Fruit fly (Drosophila melanogaster) whole organism, embryonic: Measurements from ENCODE around the gene CG11898.

ENCODE experiments used
- C15 ChIP-seq: fragments of 200-800 bp; sonication (Bioruptor generic); IDR thresholded peaks from 3 replicates; pipeline ENCODE4 v1.3.6; 2022; ENCODE audit warnings: missing biosample characterization, missing genetic modification characterization
- CG10147 ChIP-seq: fragments of 200-800 bp; sonication (Bioruptor generic); optimal IDR thresholded peaks from 2 replicates; lab custom pipeline; 2019; ENCODE audit warnings: missing biosample characterization, mild to moderate bottlenecking, missing genetic modification characterization, moderate library complexity
- CG10565 ChIP-seq: fragments of 200-800 bp; sonication (Bioruptor generic); optimal IDR thresholded peaks from 3 replicates; lab custom pipeline; 2016; ENCODE audit warnings: missing biosample characterization, mild to moderate bottlenecking, missing genetic modification characterization
- CG11695 ChIP-seq: fragments of 200-800 bp; sonication (Bioruptor generic); IDR thresholded peaks from 3 replicates; pipeline ENCODE4 v1.3.6; 2022; ENCODE audit warnings: missing biosample characterization, missing genetic modification characterization
- CG11723 ChIP-seq: fragments of 200-800 bp; sonication (Bioruptor generic); optimal IDR thresholded peaks from 2 replicates; lab custom pipeline; 2017; ENCODE audit warnings: missing biosample characterization, mild to moderate bottlenecking, missing genetic modification characterization
- CG12236 ChIP-seq: fragments of 200-800 bp; sonication (Bioruptor generic); optimal IDR thresholded peaks from 2 replicates; lab custom pipeline; 2016; ENCODE audit warnings: missing biosample characterization, missing genetic modification characterization
- CG12659 ChIP-seq: fragments of 200-800 bp; sonication (Bioruptor generic); optimal IDR thresholded peaks from 3 replicates; lab custom pipeline; 2017; ENCODE audit warnings: mild to moderate bottlenecking, missing biosample characterization, missing genetic modification reagents, missing genetic modification characterization
- CG14441 ChIP-seq: fragments of 200-800 bp; sonication (Bioruptor generic); IDR thresholded peaks from 2 replicates; pipeline ENCODE4 v1.3.6; 2022; ENCODE audit warnings: missing biosample characterization, missing genetic modification characterization
- CG15011 ChIP-seq: fragments of 200-800 bp; sonication (Bioruptor generic); optimal IDR thresholded peaks from 3 replicates; lab custom pipeline; 2018; ENCODE audit warnings: missing biosample characterization, mild to moderate bottlenecking, missing genetic modification characterization
- CG17186 ChIP-seq: fragments of 200-800 bp; sonication (Bioruptor generic); optimal IDR thresholded peaks from 3 replicates; lab custom pipeline; 2017; ENCODE audit warnings: missing biosample characterization, missing genetic modification reagents, missing genetic modification characterization
- CG17385 ChIP-seq: fragments of 200-800 bp; sonication (Bioruptor generic); optimal IDR thresholded peaks from 3 replicates; lab custom pipeline; 2018; ENCODE audit warnings: missing biosample characterization, mild to moderate bottlenecking, missing genetic modification characterization
- CG2116 ChIP-seq: fragments of 200-800 bp; sonication (Bioruptor generic); optimal IDR thresholded peaks from 3 replicates; lab custom pipeline; 2018; ENCODE audit warnings: missing biosample characterization, mild to moderate bottlenecking, missing genetic modification characterization
- CG31388 ChIP-seq: fragments of 200-800 bp; sonication (Bioruptor generic); optimal IDR thresholded peaks from 2 replicates; lab custom pipeline; 2016; ENCODE audit warnings: missing biosample characterization, missing genetic modification characterization
- CG3163 ChIP-seq: fragments of 200-800 bp; sonication (Bioruptor generic); optimal IDR thresholded peaks from 3 replicates; lab custom pipeline; 2016; ENCODE audit warnings: missing biosample characterization, missing genetic modification characterization
- CG34224 ChIP-seq: fragments of 200-800 bp; sonication (Bioruptor generic); IDR thresholded peaks from 3 replicates; pipeline ENCODE4 v1.3.6; 2022; ENCODE audit warnings: missing biosample characterization, missing genetic modification characterization; ENCODE audit not compliant: partially characterized antibody
- CG4707 ChIP-seq: fragments of 200-800 bp; sonication (Bioruptor generic); optimal IDR thresholded peaks from 2 replicates; lab custom pipeline; 2018; ENCODE audit warnings: missing biosample characterization, mild to moderate bottlenecking, missing genetic modification characterization, moderate library complexity
- CG4854 ChIP-seq: fragments of 200-800 bp; sonication (Bioruptor generic); optimal IDR thresholded peaks from 2 replicates; lab custom pipeline; 2016; ENCODE audit warnings: missing biosample characterization, missing genetic modification characterization, inconsistent platforms
- CG7839 ChIP-seq: fragments of 200-800 bp; sonication (Bioruptor generic); optimal IDR thresholded peaks from 3 replicates; lab custom pipeline; 2018; ENCODE audit warnings: missing biosample characterization, mild to moderate bottlenecking, missing genetic modification characterization, moderate library complexity
- CG8388 ChIP-seq: fragments of 200-800 bp; sonication (Bioruptor generic); optimal IDR thresholded peaks from 2 replicates; lab custom pipeline; 2019; ENCODE audit warnings: missing biosample characterization, mild to moderate bottlenecking, missing genetic modification characterization, moderate library complexity
- CG9876 ChIP-seq: fragments of 200-800 bp; sonication (Bioruptor generic); optimal IDR thresholded peaks from 2 replicates; lab custom pipeline; 2016; ENCODE audit warnings: missing biosample characterization, missing genetic modification characterization
- Dll ChIP-seq: fragments of 200-800 bp; sonication (Bioruptor generic); IDR thresholded peaks from 4 replicates; pipeline ENCODE4 v1.3.6; 2022; ENCODE audit warnings: missing biosample characterization, missing genetic modification characterization; ENCODE audit not compliant: partially characterized antibody
- Ets65A ChIP-seq: fragments of 200-800 bp; sonication (Bioruptor generic); peaks from one replicate; lab custom pipeline; 2016; ENCODE audit warnings: missing biosample characterization, missing genetic modification characterization
- GATAe ChIP-seq: fragments of 200-800 bp; sonication (Bioruptor generic); conservative IDR thresholded peaks from 2 replicates; pipeline ENCODE4 v1.3.6; 2022; ENCODE audit warnings: missing biosample characterization, missing genetic modification characterization
- NFAT ChIP-seq: fragments of 200-800 bp; sonication (Bioruptor generic); IDR thresholded peaks from 2 replicates; pipeline ENCODE4 v1.3.6; 2022; ENCODE audit warnings: missing biosample characterization, missing genetic modification characterization
- NK7.1 ChIP-seq: fragments of 200-800 bp; sonication (Bioruptor generic); optimal IDR thresholded peaks from 3 replicates; lab custom pipeline; 2016; ENCODE audit warnings: missing biosample characterization, missing genetic modification characterization
- Nf-YB ChIP-seq: fragments of 200-800 bp; sonication (Bioruptor generic); optimal IDR thresholded peaks from 3 replicates; lab custom pipeline; 2019; ENCODE audit warnings: missing biosample characterization, mild to moderate bottlenecking, missing genetic modification characterization, moderate library complexity
- PHDP ChIP-seq: fragments of 200-800 bp; sonication (Bioruptor generic); optimal IDR thresholded peaks from 3 replicates; lab custom pipeline; 2018; ENCODE audit warnings: missing biosample characterization, mild to moderate bottlenecking, missing genetic modification characterization, moderate library complexity
- Rfx ChIP-seq: fragments of 200-800 bp; sonication (Bioruptor generic); IDR thresholded peaks from 2 replicates; pipeline ENCODE4 v1.3.6; 2022; ENCODE audit warnings: missing biosample characterization, missing genetic modification characterization
- Six4 ChIP-seq: fragments of 200-800 bp; sonication (Bioruptor generic); optimal IDR thresholded peaks from 2 replicates; lab custom pipeline; 2016; ENCODE audit warnings: missing biosample characterization, missing genetic modification characterization
- Xbp1 ChIP-seq: fragments of 200-800 bp; sonication (Bioruptor generic); optimal IDR thresholded peaks from 3 replicates; lab custom pipeline; 2016; ENCODE audit warnings: missing biosample characterization, mild to moderate bottlenecking, missing genetic modification characterization
- aop ChIP-seq: fragments of 200-800 bp; sonication (Bioruptor generic); IDR thresholded peaks from 2 replicates; pipeline ENCODE4 v1.3.6; 2022; ENCODE audit warnings: missing biosample characterization, missing genetic modification characterization
- dan ChIP-seq: fragments of 200-800 bp; sonication (Bioruptor generic); IDR thresholded peaks from 2 replicates; pipeline ENCODE4 v1.3.6; 2022; ENCODE audit warnings: missing biosample characterization, missing genetic modification characterization
- ems ChIP-seq: fragments of 200-800 bp; sonication (Bioruptor generic); optimal IDR thresholded peaks from 3 replicates; lab custom pipeline; 2016; ENCODE audit warnings: missing biosample characterization, missing genetic modification characterization
- fd3F ChIP-seq: fragments of 200-800 bp; sonication (Bioruptor generic); optimal IDR thresholded peaks from 2 replicates; lab custom pipeline; 2018; ENCODE audit warnings: missing biosample characterization, mild to moderate bottlenecking, missing genetic modification characterization, moderate library complexity
- fd96Cb ChIP-seq: fragments of 200-800 bp; sonication (Bioruptor generic); optimal IDR thresholded peaks from 2 replicates; lab custom pipeline; 2018; ENCODE audit warnings: missing biosample characterization, mild to moderate bottlenecking, missing genetic modification characterization, moderate library complexity
- ftz-f1 ChIP-seq: fragments of 200-800 bp; sonication (Bioruptor generic); optimal IDR thresholded peaks from 2 replicates; lab custom pipeline; 2016; ENCODE audit warnings: missing biosample characterization, missing genetic modification characterization
- gem ChIP-seq: fragments of 200-800 bp; sonication (Bioruptor generic); optimal IDR thresholded peaks from 2 replicates; lab custom pipeline; 2019; ENCODE audit warnings: missing biosample characterization, mild to moderate bottlenecking, missing genetic modification characterization, moderate library complexity
- hth ChIP-seq: fragments of >200 bp; optimal IDR thresholded peaks from 2 replicates; lab custom pipeline; 2017; ENCODE audit warnings: inconsistent platforms
- ind ChIP-seq: fragments of 200-800 bp; sonication (Bioruptor generic); optimal IDR thresholded peaks from 3 replicates; lab custom pipeline; 2016; ENCODE audit warnings: missing biosample characterization, missing genetic modification characterization
- lilli ChIP-seq: fragments of 200-800 bp; sonication (Bioruptor generic); optimal IDR thresholded peaks from 3 replicates; lab custom pipeline; 2016; ENCODE audit warnings: missing biosample characterization, missing genetic modification characterization
- onecut ChIP-seq: fragments of 200-800 bp; sonication (Bioruptor generic); IDR thresholded peaks from 2 replicates; pipeline ENCODE4 v1.3.6; 2022; ENCODE audit warnings: missing biosample characterization, missing genetic modification characterization
- peb ChIP-seq: fragments of 200-800 bp; sonication (Bioruptor generic); IDR thresholded peaks from 2 replicates; pipeline ENCODE4 v1.3.6; 2022; ENCODE audit warnings: missing biosample characterization, missing genetic modification characterization
- phol ChIP-seq: fragments of 200-800 bp; sonication (Bioruptor generic); optimal IDR thresholded peaks from 3 replicates; lab custom pipeline; 2018; ENCODE audit warnings: missing biosample characterization, mild to moderate bottlenecking, missing genetic modification characterization, moderate library complexity
- repo ChIP-seq: fragments of 200-800 bp; sonication (Bioruptor generic); optimal IDR thresholded peaks from 2 replicates; lab custom pipeline; 2016; ENCODE audit warnings: missing biosample characterization, missing genetic modification characterization
- ro ChIP-seq: fragments of 200-800 bp; sonication (Bioruptor generic); IDR thresholded peaks from 2 replicates; pipeline ENCODE4 v1.3.6; 2022; ENCODE audit warnings: missing biosample characterization, missing genetic modification characterization
- row ChIP-seq: fragments of 200-800 bp; sonication (Bioruptor generic); IDR thresholded peaks from 3 replicates; pipeline ENCODE4 v1.3.6; 2022; ENCODE audit warnings: missing biosample characterization, missing genetic modification characterization
- tna ChIP-seq: fragments of 200-800 bp; sonication (Bioruptor generic); IDR thresholded peaks from 2 replicates; pipeline ENCODE4 v1.3.6; 2022; ENCODE audit warnings: missing biosample characterization, missing genetic modification characterization; ENCODE audit not compliant: partially characterized antibody
- tx ChIP-seq: fragments of 200-800 bp; sonication (Bioruptor generic); optimal IDR thresholded peaks from 2 replicates; lab custom pipeline; 2016; ENCODE audit warnings: missing biosample characterization, missing genetic modification characterization
- zf30C ChIP-seq: fragments of 200-800 bp; sonication (Bioruptor generic); optimal IDR thresholded peaks from 3 replicates; lab custom pipeline; 2018; ENCODE audit warnings: missing biosample characterization, mild to moderate bottlenecking, missing genetic modification characterization

The CG11898 gene

DNA sequence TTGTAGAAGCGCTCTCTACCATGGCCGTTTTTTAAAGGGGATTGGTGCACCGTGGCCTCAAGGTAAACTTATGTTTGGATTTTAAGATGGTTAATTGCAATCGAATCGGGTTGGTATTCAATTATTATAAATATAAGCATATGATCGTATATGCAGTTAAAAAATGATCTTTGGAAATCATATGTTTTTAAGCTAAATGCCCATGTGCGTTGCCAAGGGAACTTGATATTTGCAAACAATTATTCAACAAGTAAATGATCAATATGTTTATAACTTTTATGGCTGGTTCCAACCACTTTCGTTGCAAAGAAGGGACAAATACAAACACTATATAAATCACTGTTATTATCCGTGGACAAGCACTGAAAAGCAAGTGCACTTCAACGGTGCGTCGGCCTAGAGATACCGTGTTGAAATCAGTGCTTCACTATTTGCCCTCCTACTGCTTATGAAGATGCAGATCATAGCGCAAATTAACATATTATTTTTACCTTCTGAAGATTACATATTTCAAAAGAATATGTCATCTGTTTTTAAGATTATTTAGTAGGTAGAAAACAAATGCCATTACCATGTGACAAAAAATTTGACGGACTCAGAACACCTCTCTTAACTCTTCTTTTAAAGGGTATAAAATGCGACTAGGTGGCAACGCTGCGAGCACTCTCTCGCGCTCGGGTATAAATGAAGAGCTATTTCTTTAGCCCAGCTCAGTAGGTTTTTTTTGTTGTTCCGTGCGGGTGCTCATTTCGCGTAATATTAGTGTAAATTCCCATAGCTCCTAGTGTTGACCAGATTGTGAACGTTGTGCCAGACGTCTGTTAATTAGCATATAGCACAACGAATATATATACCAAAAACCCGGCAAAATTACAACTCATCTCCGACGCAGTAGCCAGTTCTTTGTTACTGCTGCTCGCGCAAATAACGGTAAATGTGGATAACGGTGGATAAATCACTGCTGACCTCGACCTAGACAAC lies 7.7 kb upstream of the CG11898 start, which contains the start of gene rdog (continued):
- TF ChIP-seq CG8388 = peak; percentile 73
- TF ChIP-seq CG11695 (GFP tag; lab: Robert Waterston, UW) = no peak
- peak; percentile 71 for TF ChIP-seq CG17385 (GFP tag; lab: Kevin White, UChicago)
- peak; percentile 80 for TF ChIP-seq ind (GFP tag; lab: Kevin White, UChicago)
- TF ChIP-seq tna (GFP tag; lab: Robert Waterston, UW) = no peak
- TF ChIP-seq NFAT (GFP tag; lab: Robert Waterston, UW) = peak; percentile 40; the same call in 1 of the 2 replicates
- peak; percentile 53 for TF ChIP-seq CG9876 (GFP tag; lab: Kevin White, UChicago)
- TF ChIP-seq Rfx (GFP tag; lab: Robert Waterston, UW) = peak; percentile 74
- peak; percentile 24 for TF ChIP-seq ems (GFP tag; lab: Kevin White, UChicago)
- peak; percentile 75 for TF ChIP-seq Six4 (GFP tag; lab: Kevin White, UChicago)
- peak; percentile 68 for TF ChIP-seq CG12236
- no peak for TF ChIP-seq dan (GFP tag; lab: Robert Waterston, UW)
- peak; percentile 15 for TF ChIP-seq ftz-f1 (GFP tag; lab: Kevin White, UChicago)
- TF ChIP-seq aop (GFP tag; lab: Robert Waterston, UW) = peak; percentile 39; the same call in 1 of the 2 replicates
- TF ChIP-seq Ets65A (GFP tag; lab: Kevin White, UChicago) = peak; percentile 98
- peak; percentile 100 for TF ChIP-seq row (GFP tag; lab: Robert Waterston, UW)
- peak; percentile 80 for TF ChIP-seq CG10147 (GFP tag; lab: Kevin White, UChicago)
- peak; percentile 84 for TF ChIP-seq Xbp1 (GFP tag; lab: Kevin White, UChicago)
- peak; percentile 86 for TF ChIP-seq gem
- TF ChIP-seq hth (lab: Kevin White, UChicago) = no peak
- TF ChIP-seq ro (GFP tag; lab: Robert Waterston, UW) = no peak
- peak; percentile 88 for TF ChIP-seq CG7839 (tag; lab: Kevin White, UChicago)
- peak; percentile 49 for TF ChIP-seq CG10565 (GFP tag; lab: Kevin White, UChicago)
- TF ChIP-seq C15 (GFP tag; lab: Robert Waterston, UW) = no peak
- peak; percentile 69 for TF ChIP-seq phol (tag; lab: Kevin White, UChicago)
- no peak for TF ChIP-seq peb
- TF ChIP-seq Nf-YB (GFP tag; lab: Kevin White, UChicago) = peak; percentile 55
- TF ChIP-seq Dll = no peak
- TF ChIP-seq CG4707 (GFP tag; lab: Kevin White, UChicago) = peak; percentile 3
- TF ChIP-seq zf30C (GFP tag; lab: Kevin White, UChicago) = no peak
- 0 out of 2 replicates have a peak, but pooled peaks have one; percentile 25 for TF ChIP-seq onecut (GFP tag; lab: Robert Waterston, UW)
- peak; percentile 69 for TF ChIP-seq CG3163 (GFP tag; lab: Kevin White, UChicago)
- TF ChIP-seq CG11723 = peak; percentile 67
- TF ChIP-seq lilli (GFP tag; lab: Kevin White, UChicago) = peak; percentile 88
- TF ChIP-seq CG31388 (GFP tag; lab: Kevin White, UChicago) = peak; percentile 65
- TF ChIP-seq CG15011 (GFP tag; lab: Kevin White, UChicago) = peak; percentile 75
- peak; percentile 62 for TF ChIP-seq NK7.1 (GFP tag; lab: Kevin White, UChicago)
- peak; percentile 24 for TF ChIP-seq repo (GFP tag; lab: Kevin White, UChicago)
- peak; percentile 46 for TF ChIP-seq CG17186 (GFP tag; lab: Kevin White, UChicago)
- TF ChIP-seq CG14441 (GFP tag; lab: Robert Waterston, UW) = peak; percentile 55
- peak; percentile 81 for TF ChIP-seq CG12659 (GFP tag; lab: Kevin White, UChicago)
- peak; percentile 74 for TF ChIP-seq CG4854 (GFP tag; lab: Kevin White, UChicago)
- TF ChIP-seq fd96Cb (tag; lab: Kevin White, UChicago) = peak; percentile 73
- peak; percentile 42; the same call in 1 of the 3 replicates for TF ChIP-seq CG34224 (GFP tag; lab: Robert Waterston, UW)
- peak; percentile 64 for TF ChIP-seq tx (GFP tag; lab: Kevin White, UChicago)
- no peak for TF ChIP-seq GATAe
- peak; percentile 65 for TF ChIP-seq PHDP
- peak; percentile 69 for TF ChIP-seq CG2116
- peak; percentile 31 for TF ChIP-seq fd3F (GFP tag; lab: Kevin White, UChicago)
